Worm (Caenorhabditis elegans): ENCODE data around the gene dep-1.

dep-1 gene

ce11 chrII:9060332-9060840, 40.8 kb upstream of the dep-1 start (continued):
- TF ChIP-seq fkh-10 (GFP tag; optimal IDR thresholded peaks at IDR 0.05) (peak; percentile 84), tlp-1 (tag; optimal IDR thresholded peaks at IDR 0.05) (no peak), F16B12.6 (tag; optimal IDR thresholded peaks at IDR 0.05) (peak; percentile 62), ets-5 (GFP tag; IDR thresholded peaks at IDR 0.05) (no peak), isw-1 (GFP tag; IDR thresholded peaks at IDR 0.05) (peak; percentile 54), xbp-1 (tag; optimal IDR thresholded peaks at IDR 0.05) (peak; percentile 78), ceh-88 (GFP tag; IDR thresholded peaks at IDR 0.05) (no peak), lsy-2 (tag; optimal IDR thresholded peaks at IDR 0.05) (peak; percentile 77 to 93), nhr-71 (tag; optimal IDR thresholded peaks at IDR 0.05) (peak; percentile 93), ces-1 (GFP tag; optimal IDR thresholded peaks at IDR 0.05) (no peak), zip-4 (GFP tag; optimal IDR thresholded peaks at IDR 0.05) (peak; percentile 24), ztf-4 (tag; optimal IDR thresholded peaks at IDR 0.05) (peak; percentile 80), sptf-1 (tag; optimal IDR thresholded peaks at IDR 0.05) (no peak), grh-1 (GFP tag; IDR thresholded peaks at IDR 0.05) (no peak), egl-13 (tag; optimal IDR thresholded peaks at IDR 0.05) (peak; percentile 62), unc-98 (GFP tag; IDR thresholded peaks at IDR 0.05) (no peak), efl-1 (optimal IDR thresholded peaks at IDR 0.05) (peak; percentile 71 to 74), efl-1 (GFP tag; optimal IDR thresholded peaks at IDR 0.05 in 1 of 2) (peak; percentile 42 to 96), nhr-84 (tag; optimal IDR thresholded peaks at IDR 0.05) (no peak), C16A3.4 (tag; optimal IDR thresholded peaks at IDR 0.05) (peak; percentile 94), aha-1 (tag; optimal IDR thresholded peaks at IDR 0.05) (peak; percentile 14), pax-3 (tag; optimal IDR thresholded peaks at IDR 0.05) (peak; percentile 23), egl-27 (tag; optimal IDR thresholded peaks at IDR 0.05) (peak; percentile 70 to 81), lin-15B (tag; optimal IDR thresholded peaks at IDR 0.05) (peak; percentile 68), fkh-8 (tag; optimal IDR thresholded peaks at IDR 0.05) (peak; percentile 93), aly-2 (tag; optimal IDR thresholded peaks at IDR 0.05) (peak; percentile 52), mef-2 (tag; optimal IDR thresholded peaks at IDR 0.05) (no peak), irx-1 (tag; optimal IDR thresholded peaks at IDR 0.05) (peak; percentile 31), fos-1 (tag; optimal IDR thresholded peaks at IDR 0.05) (peak; percentile 88), elt-2 (tag; optimal IDR thresholded peaks at IDR 0.05) (peak; percentile 53), mep-1 (tag; optimal IDR thresholded peaks at IDR 0.05) (peak; percentile 95), hpl-2 (GFP tag; optimal IDR thresholded peaks at IDR 0.05) (no peak), unc-62 (GFP tag; optimal IDR thresholded peaks at IDR 0.05) (no peak), mab-9 (GFP tag; IDR thresholded peaks at IDR 0.05) (no peak; the same call in 1 of the 2 replicates), unc-130 (tag; optimal IDR thresholded peaks at IDR 0.05) (peak; percentile 83), skn-1 (tag; optimal IDR thresholded peaks at IDR 0.05) (peak; percentile 75), mdl-1 (tag; optimal IDR thresholded peaks at IDR 0.05) (peak in 1 of 2 experiments; percentile 93), nhr-47 (tag; optimal IDR thresholded peaks at IDR 0.05) (peak; percentile 82), C34B4.2 (tag; optimal IDR thresholded peaks at IDR 0.05) (no peak), sup-37 (GFP tag; optimal IDR thresholded peaks at IDR 0.05) (no peak), nhr-77 (tag; optimal IDR thresholded peaks at IDR 0.05) (peak; percentile 90), nhr-28 (tag; optimal IDR thresholded peaks at IDR 0.05) (no peak), lin-14 (GFP tag; optimal IDR thresholded peaks at IDR 0.05) (peak; percentile 97), jun-1 (tag; optimal IDR thresholded peaks at IDR 0.05) (peak; percentile 94), tbx-2 (tag; optimal IDR thresholded peaks at IDR 0.05) (peak; percentile 86), lin-35 (GFP tag; optimal IDR thresholded peaks at IDR 0.05) (peak; percentile 73 to 86)

All from whole organism, L1 larva.